Fruit fly (Drosophila melanogaster) whole organism, embryonic: Measurements from ENCODE around the gene Send1.

Source experiments
- Atf3 ChIP-seq: fragments of 200-800 bp; sonication (Bioruptor generic); optimal IDR thresholded peaks from 3 replicates; lab custom pipeline; 2016; ENCODE audit warnings: missing biosample characterization, missing genetic modification characterization
- B-H1 ChIP-seq: fragments of 200-800 bp; sonication (Bioruptor generic); IDR thresholded peaks from 3 replicates; pipeline ENCODE4 v1.3.6; 2022; ENCODE audit warnings: missing biosample characterization, missing genetic modification characterization
- Bdp1 ChIP-seq: fragments of 200-800 bp; sonication (Bioruptor generic); optimal IDR thresholded peaks from 3 replicates; lab custom pipeline; 2016; ENCODE audit warnings: missing biosample characterization, missing genetic modification characterization
- CG10147 ChIP-seq: fragments of 200-800 bp; sonication (Bioruptor generic); optimal IDR thresholded peaks from 2 replicates; lab custom pipeline; 2019; ENCODE audit warnings: missing biosample characterization, mild to moderate bottlenecking, missing genetic modification characterization, moderate library complexity
- CG10431 ChIP-seq: fragments of 200-800 bp; sonication (Bioruptor generic); optimal IDR thresholded peaks from 3 replicates; lab custom pipeline; 2018; ENCODE audit warnings: missing biosample characterization, mild to moderate bottlenecking, missing genetic modification characterization
- CG12104 ChIP-seq: fragments of 200-800 bp; sonication (Bioruptor generic); optimal IDR thresholded peaks from 3 replicates; lab custom pipeline; 2016; ENCODE audit warnings: missing biosample characterization, missing genetic modification characterization
- CG13624 ChIP-seq: fragments of 200-800 bp; sonication (Bioruptor generic); optimal IDR thresholded peaks from 2 replicates; lab custom pipeline; 2016; ENCODE audit warnings: missing biosample characterization, missing genetic modification characterization
- CG17568 ChIP-seq: fragments of 200-800 bp; sonication (Bioruptor generic); optimal IDR thresholded peaks from 2 replicates; lab custom pipeline; 2018; ENCODE audit warnings: missing biosample characterization, mild to moderate bottlenecking, missing genetic modification characterization, moderate library complexity
- CG17829 ChIP-seq: fragments of 200-800 bp; optimal IDR thresholded peaks from 2 replicates; lab custom pipeline; 2019; ENCODE audit warnings: missing biosample characterization, mild to moderate bottlenecking, missing genetic modification characterization, moderate library complexity
- CG17912 ChIP-seq: fragments of 200-800 bp; sonication (Bioruptor generic); optimal IDR thresholded peaks from 2 replicates; lab custom pipeline; 2018; ENCODE audit warnings: missing biosample characterization, mild to moderate bottlenecking, missing genetic modification characterization
- CG18262 ChIP-seq: fragments of 200-800 bp; optimal IDR thresholded peaks from 3 replicates; lab custom pipeline; 2019; ENCODE audit warnings: missing biosample characterization, mild to moderate bottlenecking, missing genetic modification characterization, moderate library complexity
- CG18599 ChIP-seq: fragments of 200-800 bp; sonication (Bioruptor generic); optimal IDR thresholded peaks from 3 replicates; lab custom pipeline; 2017; ENCODE audit warnings: missing biosample characterization, missing genetic modification characterization, mild to moderate bottlenecking, moderate library complexity, missing genetic modification reagents
- CG2202 ChIP-seq: fragments of 200-800 bp; sonication (Bioruptor generic); optimal IDR thresholded peaks from 2 replicates; lab custom pipeline; 2018; ENCODE audit warnings: missing biosample characterization, mild to moderate bottlenecking, missing genetic modification characterization
- CG2712 ChIP-seq: fragments of 200-800 bp; optimal IDR thresholded peaks from 3 replicates; lab custom pipeline; 2019; ENCODE audit warnings: missing biosample characterization, mild to moderate bottlenecking, missing genetic modification characterization, moderate library complexity
- CG34376 ChIP-seq: fragments of 200-800 bp; sonication (Bioruptor generic); optimal IDR thresholded peaks from 2 replicates; lab custom pipeline; 2018; ENCODE audit warnings: missing biosample characterization, mild to moderate bottlenecking, missing genetic modification characterization
- CG4424 ChIP-seq: fragments of 200-800 bp; sonication (Bioruptor generic); optimal IDR thresholded peaks from 3 replicates; lab custom pipeline; 2016; ENCODE audit warnings: missing biosample characterization, missing genetic modification characterization
- CG4617 ChIP-seq: fragments of 200-800 bp; sonication (Bioruptor generic); optimal IDR thresholded peaks from 3 replicates; lab custom pipeline; 2016; ENCODE audit warnings: missing biosample characterization, missing genetic modification characterization, borderline replicate concordance
- CG4707 ChIP-seq: fragments of 200-800 bp; sonication (Bioruptor generic); optimal IDR thresholded peaks from 2 replicates; lab custom pipeline; 2018; ENCODE audit warnings: missing biosample characterization, mild to moderate bottlenecking, missing genetic modification characterization, moderate library complexity
- CG5180 ChIP-seq: fragments of 200-800 bp; sonication (Bioruptor generic); optimal IDR thresholded peaks from 3 replicates; lab custom pipeline; 2017; ENCODE audit warnings: missing biosample characterization, missing genetic modification characterization, mild to moderate bottlenecking, moderate library complexity, missing genetic modification reagents
- CG6791 ChIP-seq: fragments of 200-800 bp; sonication (Bioruptor generic); IDR thresholded peaks from 3 replicates; pipeline ENCODE4 v1.3.6; 2022; ENCODE audit warnings: missing biosample characterization, missing genetic modification characterization; ENCODE audit not compliant: partially characterized antibody
- CG7928 ChIP-seq: fragments of 200-800 bp; sonication (Bioruptor generic); optimal IDR thresholded peaks from 2 replicates; lab custom pipeline; 2017; ENCODE audit warnings: missing biosample characterization, mild to moderate bottlenecking, missing genetic modification characterization
- CG8359 ChIP-seq: fragments of 200-800 bp; sonication (Bioruptor generic); optimal IDR thresholded peaks from 2 replicates; lab custom pipeline; 2017; ENCODE audit warnings: missing biosample characterization, mild to moderate bottlenecking, missing genetic modification characterization, borderline replicate concordance
- ERR ChIP-seq: fragments of 200-800 bp; sonication (Bioruptor generic); optimal IDR thresholded peaks from 2 replicates; lab custom pipeline; 2016; ENCODE audit warnings: missing biosample characterization, missing genetic modification characterization
- HLH3B ChIP-seq: fragments of 200-800 bp; sonication (Bioruptor generic); IDR thresholded peaks from 2 replicates; pipeline ENCODE4 v1.3.6; 2022; ENCODE audit warnings: missing biosample characterization, missing genetic modification characterization
- Hr78 ChIP-seq, 2 experiments: fragments of 200-800 bp in 1 of 2; fragments of >200 bp in 1 of 2; sonication (Bioruptor generic) in 1 of 2; optimal IDR thresholded peaks; 2 replicates each; lab custom pipeline; 2017 to 2019; ENCODE audit warnings: missing biosample characterization in 2 of 2, missing genetic modification characterization in 2 of 2, mild to moderate bottlenecking in 1 of 2, moderate library complexity in 1 of 2
- Kr ChIP-seq: fragments of 200-800 bp; sonication (Bioruptor generic); optimal IDR thresholded peaks from 2 replicates; lab custom pipeline; 2017; ENCODE audit warnings: missing biosample characterization, mild to moderate bottlenecking, missing genetic modification characterization
- MTF-1 ChIP-seq: fragments of 200-800 bp; sonication (Bioruptor generic); optimal IDR thresholded peaks from 2 replicates; lab custom pipeline; 2018; ENCODE audit warnings: missing biosample characterization, mild to moderate bottlenecking, missing genetic modification characterization, borderline replicate concordance
- Rfx ChIP-seq: fragments of 200-800 bp; sonication (Bioruptor generic); IDR thresholded peaks from 2 replicates; pipeline ENCODE4 v1.3.6; 2022; ENCODE audit warnings: missing biosample characterization, missing genetic modification characterization
- ab ChIP-seq: fragments of 200-800 bp; sonication (Bioruptor generic); optimal IDR thresholded peaks from 2 replicates; lab custom pipeline; 2016; ENCODE audit warnings: missing biosample characterization, missing genetic modification characterization
- abd-A ChIP-seq: fragments of 200-800 bp; sonication (Bioruptor generic); optimal IDR thresholded peaks from 3 replicates; lab custom pipeline; 2019; ENCODE audit warnings: missing biosample characterization, mild to moderate bottlenecking, missing genetic modification characterization, moderate library complexity
- aop ChIP-seq: fragments of 200-800 bp; sonication (Bioruptor generic); IDR thresholded peaks from 2 replicates; pipeline ENCODE4 v1.3.6; 2022; ENCODE audit warnings: missing biosample characterization, missing genetic modification characterization
- bab2 ChIP-seq: fragments of 200-800 bp; sonication (Bioruptor generic); optimal IDR thresholded peaks from 2 replicates; lab custom pipeline; 2016; ENCODE audit warnings: missing biosample characterization, missing genetic modification characterization
- bigmax ChIP-seq: fragments of 200-800 bp; sonication (Bioruptor generic); optimal IDR thresholded peaks from 2 replicates; lab custom pipeline; 2018; ENCODE audit warnings: missing biosample characterization, mild to moderate bottlenecking, missing genetic modification characterization
- bsh ChIP-seq, 2 experiments: fragments of 200-800 bp; sonication (Bioruptor generic); optimal IDR thresholded peaks; 2 replicates each; lab custom pipeline; 2017 to 2018; ENCODE audit warnings: mild to moderate bottlenecking in 2 of 2, missing biosample characterization in 2 of 2, missing genetic modification characterization in 2 of 2, moderate library complexity in 1 of 2
- caup ChIP-seq: fragments of 200-800 bp; sonication (Bioruptor generic); optimal IDR thresholded peaks from 3 replicates; lab custom pipeline; 2017; ENCODE audit warnings: missing biosample characterization, mild to moderate bottlenecking, missing genetic modification characterization, moderate library complexity; ENCODE audit not compliant: severe bottlenecking
- corto ChIP-seq: fragments of 200-800 bp; sonication (Bioruptor generic); optimal IDR thresholded peaks from 2 replicates; lab custom pipeline; 2016; ENCODE audit warnings: missing biosample characterization, mild to moderate bottlenecking, missing genetic modification characterization, moderate library complexity
- crc ChIP-seq: fragments of 200-800 bp; sonication (Bioruptor generic); optimal IDR thresholded peaks from 2 replicates; lab custom pipeline; 2016; ENCODE audit warnings: missing biosample characterization, missing genetic modification characterization
- dmrt11E ChIP-seq: fragments of 200-800 bp; sonication (Bioruptor generic); optimal IDR thresholded peaks from 3 replicates; lab custom pipeline; 2018; ENCODE audit warnings: missing biosample characterization, mild to moderate bottlenecking, missing genetic modification characterization, moderate library complexity
- emc ChIP-seq: fragments of 200-800 bp; sonication (Bioruptor generic); optimal IDR thresholded peaks from 2 replicates; lab custom pipeline; 2016; ENCODE audit warnings: missing biosample characterization, missing genetic modification characterization
- gfzf ChIP-seq: fragments of 200-800 bp; sonication (Bioruptor generic); optimal IDR thresholded peaks from 2 replicates; lab custom pipeline; 2016; ENCODE audit warnings: missing biosample characterization, mild to moderate bottlenecking, missing genetic modification characterization, moderate library complexity
- grn ChIP-seq: fragments of 200-800 bp; sonication (Bioruptor generic); optimal IDR thresholded peaks from 3 replicates; lab custom pipeline; 2017; ENCODE audit warnings: missing biosample characterization, missing genetic modification characterization
- h ChIP-seq: fragments of >200 bp; optimal IDR thresholded peaks from 2 replicates; lab custom pipeline; 2017
- nmo ChIP-seq: fragments of 200-800 bp; sonication (Bioruptor generic); optimal IDR thresholded peaks from 2 replicates; lab custom pipeline; 2018; ENCODE audit warnings: missing biosample characterization, mild to moderate bottlenecking, missing genetic modification characterization, moderate library complexity
- nom ChIP-seq: fragments of 200-800 bp; sonication (Bioruptor generic); optimal IDR thresholded peaks from 2 replicates; lab custom pipeline; 2017; ENCODE audit warnings: missing biosample characterization, missing genetic modification characterization, mild to moderate bottlenecking, moderate library complexity, missing genetic modification reagents
- sens-2 ChIP-seq: fragments of 200-800 bp; sonication (Bioruptor generic); IDR thresholded peaks from 2 replicates; pipeline ENCODE4 v1.3.6; 2022; ENCODE audit warnings: missing biosample characterization, missing genetic modification characterization
- slbo ChIP-seq: fragments of 200-800 bp; sonication (Bioruptor generic); IDR thresholded peaks from 2 replicates; pipeline ENCODE4 v1.3.6; 2022; ENCODE audit warnings: missing biosample characterization, missing genetic modification characterization
- so ChIP-seq: fragments of 200-800 bp; sonication (Bioruptor generic); IDR thresholded peaks from 3 replicates; pipeline ENCODE4 v1.3.6; 2022; ENCODE audit warnings: missing biosample characterization, missing genetic modification characterization
- sqz ChIP-seq: fragments of 200-800 bp; sonication (Bioruptor generic); optimal IDR thresholded peaks from 3 replicates; lab custom pipeline; 2018; ENCODE audit warnings: missing biosample characterization, mild to moderate bottlenecking, missing genetic modification characterization
- trem ChIP-seq: fragments of 200-800 bp; optimal IDR thresholded peaks from 3 replicates; lab custom pipeline; 2019; ENCODE audit warnings: missing biosample characterization, mild to moderate bottlenecking, missing genetic modification characterization, moderate library complexity
- trh ChIP-seq: fragments of 200-800 bp; sonication (Bioruptor generic); optimal IDR thresholded peaks from 2 replicates; lab custom pipeline; 2016; ENCODE audit warnings: missing biosample characterization, missing genetic modification characterization
- unc-4 ChIP-seq: fragments of 200-800 bp; sonication (Bioruptor generic); IDR thresholded peaks from 2 replicates; pipeline ENCODE4 v1.3.6; 2022; ENCODE audit warnings: missing biosample characterization, missing genetic modification characterization; ENCODE audit not compliant: partially characterized antibody
- zen ChIP-seq: fragments of 200-800 bp; sonication (Bioruptor generic); optimal IDR thresholded peaks from 3 replicates; lab custom pipeline; 2018; ENCODE audit warnings: missing biosample characterization, mild to moderate bottlenecking, missing genetic modification characterization, moderate library complexity

Gene Send1

dm6 chr2L:2216065-2216464 lies 38.8 kb downstream of the Send1 start, which contains the start of gene daed (continued):
- TF ChIP-seq CG10431 (GFP tag; lab: Kevin White, UChicago) (no peak), CG8359 (GFP tag; lab: Kevin White, UChicago) (no peak), CG17912 (GFP tag; lab: Kevin White, UChicago) (no peak), Kr (GFP tag; lab: Kevin White, UChicago) (no peak), CG5180 (no peak), Rfx (GFP tag; lab: Robert Waterston, UW) (no peak), corto (no peak), CG4707 (no peak), MTF-1 (GFP tag; lab: Kevin White, UChicago) (no peak), CG7928 (GFP tag; lab: Kevin White, UChicago) (no peak), trem (tag; lab: Kevin White, UChicago) (no peak), CG17568 (GFP tag; lab: Kevin White, UChicago) (peak; percentile 84), gfzf (GFP tag; lab: Kevin White, UChicago) (no peak), CG13624 (no peak), CG34376 (GFP tag; lab: Kevin White, UChicago) (peak; percentile 2), Bdp1 (GFP tag; lab: Kevin White, UChicago) (no peak), slbo (GFP tag; lab: Robert Waterston, UW) (no peak), sens-2 (GFP tag; lab: Robert Waterston, UW) (no peak), bsh (GFP tag; optimal IDR thresholded peaks at IDR 0.05; lab: Kevin White, UChicago) (no peak), bigmax (no peak), grn (no peak), zen (tag; lab: Kevin White, UChicago) (peak; percentile 99), h (lab: Kevin White, UChicago) (no peak), emc (GFP tag; lab: Kevin White, UChicago) (no peak), HLH3B (GFP tag; lab: Robert Waterston, UW) (no peak), so (GFP tag; lab: Robert Waterston, UW) (no peak), caup (GFP tag; lab: Kevin White, UChicago) (no peak), CG18262 (tag; lab: Kevin White, UChicago) (no peak), Atf3 (GFP tag; lab: Kevin White, UChicago) (no peak), CG2712 (tag; lab: Kevin White, UChicago) (no peak), crc (GFP tag; lab: Kevin White, UChicago) (no peak), CG4424 (no peak), nmo (GFP tag; lab: Kevin White, UChicago) (no peak), sqz (GFP tag; lab: Kevin White, UChicago) (no peak), CG6791 (GFP tag; lab: Robert Waterston, UW) (peak; percentile 27; the same call in 1 of the 3 replicates), bab2 (GFP tag; lab: Kevin White, UChicago) (no peak), CG18599 (GFP tag; lab: Kevin White, UChicago) (no peak), ab (GFP tag; lab: Kevin White, UChicago) (no peak), CG17829 (tag; lab: Kevin White, UChicago) (no peak), CG4617 (GFP tag; lab: Kevin White, UChicago) (peak; percentile 29)

dm6 chr2L:2214004-2214403 lies 40.8 kb downstream of the Send1 start, which contains the start of the genes Uch and CG34174:
Uch (minus strand) TSS chr2L:2214211.
CG34174 (plus strand) TSS chr2L:2214266.
- TF ChIP-seq CG12104 (GFP tag; lab: Kevin White, UChicago) = no peak
- TF ChIP-seq Hr78 (GFP tag; optimal IDR thresholded peaks at IDR 0.05; lab: Kevin White, UChicago) = no peak
- no peak for TF ChIP-seq aop (GFP tag; lab: Robert Waterston, UW)
- peak; percentile 77 for TF ChIP-seq unc-4 (GFP tag; lab: Robert Waterston, UW)
- no peak for TF ChIP-seq nom (GFP tag; lab: Kevin White, UChicago)
- TF ChIP-seq CG10147 (GFP tag; lab: Kevin White, UChicago) = peak; percentile 45
- TF ChIP-seq abd-A (tag; lab: Kevin White, UChicago) = peak; percentile 29
- TF ChIP-seq CG2202 (tag; lab: Kevin White, UChicago) = no peak
- no peak for TF ChIP-seq ERR (GFP tag; lab: Kevin White, UChicago)
- no peak for TF ChIP-seq B-H1 (GFP tag; lab: Robert Waterston, UW)
- TF ChIP-seq dmrt11E (tag; lab: Kevin White, UChicago) = no peak
- TF ChIP-seq trh = no peak
